Worm (Caenorhabditis elegans) whole organism, mixed stage, embryonic: ENCODE data around the gene hsp-3.

Experiments used
- ces-1 ChIP-seq: fragments of 150-350 bp; optimal IDR thresholded peaks from 2 replicates; lab custom pipeline; 2014; ENCODE audit warnings: missing biosample characterization, missing genetic modification reagents, missing genetic modification characterization
- flh-1 ChIP-seq: fragments of 200-800 bp; sonication (Bioruptor generic); optimal IDR thresholded peaks from 2 replicates; lab custom pipeline; 2018; ENCODE audit warnings: mild to moderate bottlenecking, missing genetic modification characterization, moderate library complexity, missing compliant biosample characterization
- ham-2 ChIP-seq: fragments of 200-800 bp; sonication (Bioruptor generic); optimal IDR thresholded peaks from 2 replicates; lab custom pipeline; 2018; ENCODE audit warnings: mild to moderate bottlenecking, missing genetic modification characterization, missing compliant biosample characterization
- hlh-1 ChIP-seq: fragments of 150-350 bp; optimal IDR thresholded peaks from 2 replicates; lab custom pipeline; 2014; ENCODE audit warnings: missing biosample characterization, missing genetic modification reagents, missing genetic modification characterization
- nhr-237 ChIP-seq: fragments of 150-350 bp; optimal IDR thresholded peaks from 2 replicates; lab custom pipeline; 2014; ENCODE audit warnings: missing biosample characterization, missing genetic modification characterization
- nhr-28 ChIP-seq: fragments of 150-350 bp; optimal IDR thresholded peaks from 2 replicates; lab custom pipeline; 2014; ENCODE audit warnings: missing biosample characterization, missing genetic modification characterization
- snpc-4 ChIP-seq: fragments of 150-350 bp; optimal IDR thresholded peaks from 2 replicates; lab custom pipeline; 2014; ENCODE audit warnings: missing biosample characterization, missing genetic modification characterization
- unc-39 ChIP-seq: fragments of 150-350 bp; optimal IDR thresholded peaks from 2 replicates; lab custom pipeline; 2014; ENCODE audit warnings: missing biosample characterization, missing genetic modification characterization
- unc-62 ChIP-seq: fragments of 150-350 bp; optimal IDR thresholded peaks from 2 replicates; lab custom pipeline; 2014; ENCODE audit warnings: missing biosample characterization, missing genetic modification reagents, missing genetic modification characterization

ce11 chrX:6128225-6128686 lies 36.3 kb upstream of the hsp-3 start, which contains the start of gene C15H9.9:
- no peak for TF ChIP-seq nhr-28
- no peak for TF ChIP-seq nhr-237 (tag; lab: Kevin White, UChicago)
- peak; percentile 75 for TF ChIP-seq ces-1 (GFP tag; lab: Kevin White, UChicago)
- TF ChIP-seq unc-62 (GFP tag; lab: Kevin White, UChicago), result peak; percentile 54
- TF ChIP-seq hlh-1 (tag; lab: Kevin White, UChicago), result peak; percentile 36
- no peak for TF ChIP-seq unc-39 (tag; lab: Kevin White, UChicago)
- no peak for TF ChIP-seq flh-1 (GFP tag; lab: Kevin White, UChicago)
- TF ChIP-seq ham-2 (GFP tag; lab: Kevin White, UChicago), result no peak
- TF ChIP-seq snpc-4, result no peak
